Fruit fly (Drosophila melanogaster): ENCODE data around the gene nudE.

dm6 chr3L:9897164-9897783 is 1.8 kb upstream of the nudE start:
- TF ChIP-seq CG5204 (GFP tag; optimal IDR thresholded peaks at IDR 0.05) (no peak), CG12768 (GFP tag; optimal IDR thresholded peaks at IDR 0.05) (no peak), Crg-1 (GFP tag; optimal IDR thresholded peaks at IDR 0.05) (no peak), CG7045 (GFP tag; optimal IDR thresholded peaks at IDR 0.05) (no peak), bab1 (GFP tag; optimal IDR thresholded peaks at IDR 0.05) (no peak), CG7101 (tag; optimal IDR thresholded peaks at IDR 0.05) (no peak)

Data from whole organism, adult.